Fruit fly (Drosophila melanogaster): ENCODE data around the gene CG6125.

The CG6125 gene

dm6 chr3R:15371833-15372232 lies 35.0 kb downstream of the CG6125 start, which contains the start of the genes Ccm3 and CG6136 (continued):
- TF ChIP-seq CG12155 (GFP tag; optimal IDR thresholded peaks at IDR 0.05) (peak; percentile 42), gro (GFP tag; optimal IDR thresholded peaks at IDR 0.05) (peak; percentile 78), phol (tag; optimal IDR thresholded peaks at IDR 0.05) (peak; percentile 25), Bteb2 (GFP tag; optimal IDR thresholded peaks at IDR 0.05) (peak; percentile 42), cg (GFP tag; optimal IDR thresholded peaks at IDR 0.05) (no peak), CG2712 (tag; optimal IDR thresholded peaks at IDR 0.05) (peak; percentile 27), prd (optimal IDR thresholded peaks at IDR 0.05) (no peak), prd (GFP tag; IDR thresholded peaks at IDR 0.05) (peak; percentile 52; the same call in 1 of the 3 replicates), bbx (GFP tag; IDR thresholded peaks at IDR 0.05; ENCODE audit: partially characterized antibody) (peak; percentile 95), Meics (GFP tag; optimal IDR thresholded peaks at IDR 0.05) (peak; percentile 45), CG4424 (GFP tag; optimal IDR thresholded peaks at IDR 0.05) (peak; percentile 30), CG34422 (GFP tag; IDR thresholded peaks at IDR 0.05) (peak; percentile 64; the same call in 1 of the 3 replicates), CG5180 (GFP tag; optimal IDR thresholded peaks at IDR 0.05) (no peak), ind (GFP tag; optimal IDR thresholded peaks at IDR 0.05) (peak; percentile 19), sima (GFP tag; optimal IDR thresholded peaks at IDR 0.05) (no peak), shn (GFP tag; optimal IDR thresholded peaks at IDR 0.05) (peak; percentile 12), Dbx (GFP tag; IDR thresholded peaks at IDR 0.05) (peak; percentile 75), chn (GFP tag; optimal IDR thresholded peaks at IDR 0.05) (peak; percentile 17), jumu (GFP tag; optimal IDR thresholded peaks at IDR 0.05) (peak; percentile 2), Hmr (GFP tag; optimal IDR thresholded peaks at IDR 0.05) (peak; percentile 69), ci (GFP tag; IDR thresholded peaks at IDR 0.05) (peak; percentile 64; the same call in 2 of the 3 replicates), tna (GFP tag; IDR thresholded peaks at IDR 0.05; ENCODE audit: partially characterized antibody) (peak; percentile 89), caup (GFP tag; optimal IDR thresholded peaks at IDR 0.05; ENCODE audit: severe bottlenecking) (peak; percentile 69)

DNA sequence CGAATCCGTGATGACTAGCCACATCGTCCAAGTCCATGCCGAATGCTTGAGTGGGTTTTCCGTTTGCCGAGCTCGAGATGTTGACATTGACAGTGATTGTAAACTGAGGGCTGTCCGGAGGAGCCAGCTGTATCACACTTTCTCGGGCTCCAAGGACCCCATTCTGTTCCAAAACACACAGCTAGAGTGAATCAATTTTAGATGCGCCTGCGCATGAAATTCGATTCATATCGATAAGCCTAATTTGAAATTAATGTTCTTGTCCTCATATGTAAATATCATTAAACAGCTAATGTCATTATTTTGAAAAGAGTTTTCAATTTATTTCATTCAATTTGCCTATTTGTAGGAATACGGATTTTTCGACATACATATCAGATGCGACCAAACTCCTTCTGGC lies 37.1 kb downstream of the CG6125 start, which contains the start of gene CG14868:
Gene CG14868, minus strand, starts transcription at position 204 of the 400 bp plus-strand sequence.
- 0 out of 2 replicates have a peak, but pooled peaks have one; percentile 30 for TF ChIP-seq unc-4 (GFP tag; IDR thresholded peaks at IDR 0.05; ENCODE audit: partially characterized antibody)
- TF ChIP-seq onecut (GFP tag; IDR thresholded peaks at IDR 0.05): peak; percentile 48
- TF ChIP-seq ranshi (GFP tag; IDR thresholded peaks at IDR 0.05): no peak
- TF ChIP-seq Ada2b (GFP tag; IDR thresholded peaks at IDR 0.05): no peak
- no peak for TF ChIP-seq CG10209 (GFP tag; optimal IDR thresholded peaks at IDR 0.05)
- TF ChIP-seq CG14667 (GFP tag; IDR thresholded peaks at IDR 0.05): no peak
- TF ChIP-seq ewg (GFP tag; optimal IDR thresholded peaks at IDR 0.05): peak; percentile 91
- TF ChIP-seq MESR4 (GFP tag; optimal IDR thresholded peaks at IDR 0.05): peak; percentile 44
- TF ChIP-seq CG14710 (tag; optimal IDR thresholded peaks at IDR 0.05): no peak
- TF ChIP-seq MBD-R2 (GFP tag; IDR thresholded peaks at IDR 0.05): 0 out of 2 replicates have a peak, but pooled peaks have one; percentile 11
- no peak for TF ChIP-seq dmrt99B (tag; optimal IDR thresholded peaks at IDR 0.05)

dm6 chr3R:15367477-15367876 lies 39.4 kb downstream of the CG6125 start, which contains the start of gene CG34404:
TSS of gene CG34404 (minus strand) at chr3R:15367665.
- TF ChIP-seq CG15514 (GFP tag; optimal IDR thresholded peaks at IDR 0.05) (peak; percentile 50), HLH4C (GFP tag; IDR thresholded peaks at IDR 0.05; ENCODE audit: partially characterized antibody) (peak; percentile 42; the same call in 1 of the 3 replicates), Nf-YA (GFP tag; IDR thresholded peaks at IDR 0.05) (no peak), crp (GFP tag; optimal IDR thresholded peaks at IDR 0.05) (peak in 1 of 2 experiments; percentile 36), CG14710 (tag; optimal IDR thresholded peaks at IDR 0.05) (peak; percentile 42), Ravus (GFP tag; IDR thresholded peaks at IDR 0.05) (no peak), unc-4 (GFP tag; IDR thresholded peaks at IDR 0.05; ENCODE audit: partially characterized antibody) (0 out of 2 replicates have a peak, but pooled peaks have one; percentile 24), ro (GFP tag; IDR thresholded peaks at IDR 0.05) (no peak), CG8290 (GFP tag; optimal IDR thresholded peaks at IDR 0.05) (no peak), CG8290 (tag; optimal IDR thresholded peaks at IDR 0.05) (peak in 1 of 2 experiments; percentile 28), CG16779 (GFP tag; IDR thresholded peaks at IDR 0.05) (no peak), ken (GFP tag; IDR thresholded peaks at IDR 0.05) (0 out of 3 replicates have a peak, but pooled peaks have one; percentile 25), jumu (GFP tag; optimal IDR thresholded peaks at IDR 0.05) (no peak), ind (GFP tag; optimal IDR thresholded peaks at IDR 0.05) (no peak), CG32767 (GFP tag; IDR thresholded peaks at IDR 0.05) (peak; percentile 75), Sry-δ (GFP tag; optimal IDR thresholded peaks at IDR 0.05) (peak; percentile 31), CG13287 (GFP tag; IDR thresholded peaks at IDR 0.05; ENCODE audit: partially characterized antibody) (peak; percentile 62), CG2116 (GFP tag; optimal IDR thresholded peaks at IDR 0.05) (peak; percentile 41)

Measured in whole organism, embryonic.